Worm (Caenorhabditis elegans): Measurements from ENCODE around the gene grl-25.

The grl-25 gene

ce11 chrIII:8981847-8982479 is 19.9 kb downstream of the grl-25 start, which contains the start of gene pde-2:
Gene pde-2, minus strand, starts transcription at chrIII:8981897.
- TF ChIP-seq sox-2 (GFP tag; IDR thresholded peaks at IDR 0.05) (no peak), unc-86 (tag; optimal IDR thresholded peaks at IDR 0.05) (no peak), ceh-31 (tag; optimal IDR thresholded peaks at IDR 0.05) (peak; percentile 61), lin-11 (tag; optimal IDR thresholded peaks at IDR 0.05) (no peak), nfya-1 (tag; optimal IDR thresholded peaks at IDR 0.05) (peak; percentile 21), madf-2 (tag; optimal IDR thresholded peaks at IDR 0.05) (no peak), T23F11.4 (GFP tag; optimal IDR thresholded peaks at IDR 0.05) (no peak), unc-42 (tag; optimal IDR thresholded peaks at IDR 0.05) (peak; percentile 97), tbx-2 (tag; optimal IDR thresholded peaks at IDR 0.05) (peak; percentile 17), ceh-14 (tag; optimal IDR thresholded peaks at IDR 0.05) (peak; percentile 1), ceh-9 (tag; optimal IDR thresholded peaks at IDR 0.05) (no peak), elt-2 (tag; optimal IDR thresholded peaks at IDR 0.05) (no peak), rnt-1 (tag; optimal IDR thresholded peaks at IDR 0.05) (no peak), eyg-1 (tag; optimal IDR thresholded peaks at IDR 0.05) (no peak), elt-4 (tag; optimal IDR thresholded peaks at IDR 0.05) (no peak), pros-1 (tag; optimal IDR thresholded peaks at IDR 0.05) (no peak), unc-3 (GFP tag; conservative IDR thresholded peaks at IDR 0.05) (no peak), unc-3 (tag; optimal IDR thresholded peaks at IDR 0.05) (no peak), ceh-19 (GFP tag; optimal IDR thresholded peaks at IDR 0.05) (peak; percentile 12), pqm-1 (tag; optimal IDR thresholded peaks at IDR 0.05) (no peak), fax-1 (tag; optimal IDR thresholded peaks at IDR 0.05) (no peak), fkh-6 (tag; optimal IDR thresholded peaks at IDR 0.05) (no peak), ahr-1 (tag; optimal IDR thresholded peaks at IDR 0.05) (no peak), pag-3 (tag; optimal IDR thresholded peaks at IDR 0.05; ENCODE audit: borderline replicate concordance) (no peak), sox-4 (tag; optimal IDR thresholded peaks at IDR 0.05) (no peak), ttx-3 (tag; optimal IDR thresholded peaks at IDR 0.05) (no peak), syd-9 (tag; optimal IDR thresholded peaks at IDR 0.05) (no peak), pat-9 (tag; optimal IDR thresholded peaks at IDR 0.05) (no peak), F13H6.1 (tag; optimal IDR thresholded peaks at IDR 0.05) (no peak), npax-4 (tag; optimal IDR thresholded peaks at IDR 0.05) (no peak), hlh-13 (GFP tag; optimal IDR thresholded peaks at IDR 0.05) (no peak), ceh-34 (tag; optimal IDR thresholded peaks at IDR 0.05) (peak; percentile 75), nhr-11 (tag; optimal IDR thresholded peaks at IDR 0.05) (no peak)

ce11 chrIII:8983135-8983534 is 21.0 kb downstream of the grl-25 start:
- no peak for TF ChIP-seq C38D4.7 (GFP tag; optimal IDR thresholded peaks at IDR 0.05)
- no peak for TF ChIP-seq ceh-22 (tag; optimal IDR thresholded peaks at IDR 0.05)
- no peak for TF ChIP-seq hlh-15 (tag; optimal IDR thresholded peaks at IDR 0.05)
- TF ChIP-seq pros-1 (tag; optimal IDR thresholded peaks at IDR 0.05) = no peak
- TF ChIP-seq Y22D7AL.16 (tag; optimal IDR thresholded peaks at IDR 0.05) = no peak
- TF ChIP-seq elt-4 (tag; optimal IDR thresholded peaks at IDR 0.05) = no peak
- TF ChIP-seq ceh-9 (tag; optimal IDR thresholded peaks at IDR 0.05) = no peak
- TF ChIP-seq lim-6 (tag; optimal IDR thresholded peaks at IDR 0.05) = no peak
- no peak for TF ChIP-seq syd-9 (tag; optimal IDR thresholded peaks at IDR 0.05)
- TF ChIP-seq dve-1 (tag; optimal IDR thresholded peaks at IDR 0.05) = no peak
- TF ChIP-seq hlh-30 (tag; optimal IDR thresholded peaks at IDR 0.05; ENCODE audit: insufficient read depth) = no peak
- TF ChIP-seq rnt-1 (tag; optimal IDR thresholded peaks at IDR 0.05) = no peak
- no peak for TF ChIP-seq fax-1 (tag; optimal IDR thresholded peaks at IDR 0.05)
- no peak for TF ChIP-seq K09A11.1 (tag; optimal IDR thresholded peaks at IDR 0.05; ENCODE audit: insufficient read depth)
